Worm (Caenorhabditis elegans): ENCODE results near the gene sre-37.

DNA sequence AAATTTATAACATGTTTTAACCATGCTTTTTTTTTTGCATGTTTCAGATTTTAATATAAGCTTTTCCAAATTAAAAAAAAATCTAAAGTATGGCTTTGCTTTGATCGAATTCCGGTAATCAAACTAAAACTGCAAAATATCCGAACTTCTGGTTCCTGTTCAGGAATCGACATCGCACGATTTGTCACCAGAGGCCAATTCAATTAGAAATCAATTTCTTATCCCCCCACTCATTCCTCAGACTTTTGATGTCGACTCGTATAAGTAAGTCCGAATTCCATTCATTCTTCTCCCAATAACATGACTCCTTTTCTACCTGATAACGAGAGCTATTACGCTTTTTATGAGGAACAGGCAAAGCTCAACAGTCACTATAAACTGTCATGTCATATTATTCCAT, 17.4 kb upstream of the sre-37 start, which contains the start of gene srh-27:
- TF ChIP-seq nhr-12 (tag; optimal IDR thresholded peaks at IDR 0.05), result no peak
- no peak for TF ChIP-seq snpc-4 (tag; optimal IDR thresholded peaks at IDR 0.05)
- TF ChIP-seq mab-5 (tag; optimal IDR thresholded peaks at IDR 0.05), result no peak
- no peak for TF ChIP-seq nhr-237 (tag; optimal IDR thresholded peaks at IDR 0.05)
- TF ChIP-seq unc-62 (GFP tag; optimal IDR thresholded peaks at IDR 0.05), result no peak
- no peak for TF ChIP-seq lin-13 (tag; optimal IDR thresholded peaks at IDR 0.05)
- no peak for TF ChIP-seq lsy-2 (tag; optimal IDR thresholded peaks at IDR 0.05)
- TF ChIP-seq elt-3 (tag; optimal IDR thresholded peaks at IDR 0.05), result no peak
- TF ChIP-seq nhr-28 (tag; optimal IDR thresholded peaks at IDR 0.05), result no peak

All from whole organism, mixed stage, embryonic.